Fruit fly (Drosophila melanogaster): ENCODE data around the gene Him.

dm6 chrX:18241267-18241666 lies 32.0 kb downstream of the Him start:
- TF ChIP-seq Sox14 (GFP tag; optimal IDR thresholded peaks at IDR 0.05) (no peak), pdm3 (GFP tag; optimal IDR thresholded peaks at IDR 0.05) (no peak), CG31627 (GFP tag; optimal IDR thresholded peaks at IDR 0.05) (no peak), CG4318 (GFP tag; optimal IDR thresholded peaks at IDR 0.05) (no peak), svp (GFP tag) (no peak), dsx (GFP tag; optimal IDR thresholded peaks at IDR 0.05; ENCODE audit: poor library complexity, severe bottlenecking) (no peak), Hr39 (GFP tag; optimal IDR thresholded peaks at IDR 0.05) (no peak), Blimp-1 (GFP tag; optimal IDR thresholded peaks at IDR 0.05) (no peak), Gug (GFP tag; IDR thresholded peaks at IDR 0.05) (no peak), ss (GFP tag; optimal IDR thresholded peaks at IDR 0.05) (no peak), CG34406 (GFP tag; optimal IDR thresholded peaks at IDR 0.05) (no peak), lz (GFP tag; optimal IDR thresholded peaks at IDR 0.05) (no peak)

Measured in whole organism, prepupa.